Worm (Caenorhabditis elegans) whole organism, late embryonic: Measurements from ENCODE around the gene F45F2.9.
"Not testable (repeated sequence)": the region's sequence is repeated elsewhere in the genome, so short reads cannot be mapped to it uniquely, and the experiment has no call there.

Source experiments
- fkh-10 ChIP-seq: fragments of 150-350 bp; optimal IDR thresholded peaks from 2 replicates; lab custom pipeline; 2014; ENCODE audit warnings: missing biosample characterization, missing genetic modification reagents, missing genetic modification characterization
- hlh-15 ChIP-seq: sonication (generic microtip); optimal IDR thresholded peaks from 2 replicates; lab custom pipeline; 2016; ENCODE audit warnings: missing genetic modification characterization, missing compliant biosample characterization
- sox-2 ChIP-seq: fragments of 200-800 bp; sonication (Bioruptor generic); IDR thresholded peaks from 2 replicates; pipeline ENCODE4 v1.3.6; 2022; ENCODE audit warnings: missing genetic modification reagents, missing genetic modification characterization, missing compliant biosample characterization
- syd-9 ChIP-seq: sonication (generic microtip); optimal IDR thresholded peaks from 2 replicates; lab custom pipeline; 2016; ENCODE audit warnings: mild to moderate bottlenecking, missing genetic modification characterization, moderate library complexity, missing compliant biosample characterization

DNA sequence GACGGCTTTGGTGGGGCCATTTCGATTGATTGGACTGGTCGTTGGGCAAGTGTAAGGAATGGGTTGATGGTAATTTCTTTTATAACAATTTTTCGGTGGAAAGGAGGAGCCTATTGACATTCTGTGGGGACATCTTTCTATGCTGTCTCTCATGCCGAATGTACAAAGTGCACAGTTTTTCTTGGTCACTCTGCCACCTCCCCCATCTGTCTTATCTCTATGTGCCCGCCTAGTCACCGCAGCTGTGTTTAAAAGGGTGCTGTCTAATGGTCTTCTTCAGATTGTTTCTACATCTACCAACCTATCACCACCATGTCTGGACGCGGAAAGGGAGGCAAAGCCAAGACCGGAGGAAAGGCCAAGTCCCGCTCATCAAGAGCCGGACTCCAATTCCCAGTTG, 19.8 kb upstream of the F45F2.9 start, which contains the start of the genes his-8 and his-7:
- TF ChIP-seq sox-2 (GFP tag; lab: Robert Waterston, UW); syd-9 (tag; lab: Kevin White, UChicago); fkh-10 (GFP tag; lab: Kevin White, UChicago); hlh-15: not testable (repeated sequence)
